Fruit fly (Drosophila melanogaster): ENCODE data around the gene Osi22.

Osi22 gene

dm6 chr3R:13319873-13320272 lies 29.4 kb downstream of the Osi22 start (continued):
- TF ChIP-seq yki (optimal IDR thresholded peaks at IDR 0.05) (no peak), Meics (GFP tag; optimal IDR thresholded peaks at IDR 0.05) (peak; percentile 31), unpg (GFP tag; optimal IDR thresholded peaks at IDR 0.05) (no peak), CG11398 (GFP tag; optimal IDR thresholded peaks at IDR 0.05) (no peak), CG8388 (GFP tag; optimal IDR thresholded peaks at IDR 0.05) (no peak), CG1603 (tag; optimal IDR thresholded peaks at IDR 0.05) (no peak), z (GFP tag; IDR thresholded peaks at IDR 0.05) (peak; percentile 51; the same call in 1 of the 3 replicates), D19B (GFP tag; optimal IDR thresholded peaks at IDR 0.05) (no peak), NFAT (GFP tag; IDR thresholded peaks at IDR 0.05) (no peak), Fer2 (tag; optimal IDR thresholded peaks at IDR 0.05) (no peak), trem (tag; optimal IDR thresholded peaks at IDR 0.05) (no peak), MESR4 (GFP tag; optimal IDR thresholded peaks at IDR 0.05) (no peak), CG10274 (GFP tag; optimal IDR thresholded peaks at IDR 0.05) (no peak), CG7839 (tag; optimal IDR thresholded peaks at IDR 0.05) (peak; percentile 39), peb (GFP tag; IDR thresholded peaks at IDR 0.05) (0 out of 2 replicates have a peak, but pooled peaks have one; percentile 11), CG32767 (GFP tag; IDR thresholded peaks at IDR 0.05) (0 out of 2 replicates have a peak, but pooled peaks have one; percentile 39), Usf (GFP tag; optimal IDR thresholded peaks at IDR 0.05) (no peak), her (GFP tag; optimal IDR thresholded peaks at IDR 0.05) (no peak), CG15514 (GFP tag; optimal IDR thresholded peaks at IDR 0.05) (no peak), CG12236 (GFP tag; optimal IDR thresholded peaks at IDR 0.05) (no peak), fu2 (GFP tag; optimal IDR thresholded peaks at IDR 0.05) (no peak), CG8765 (GFP tag; IDR thresholded peaks at IDR 0.05) (no peak), CG9932 (GFP tag; IDR thresholded peaks at IDR 0.05) (no peak), CG10565 (GFP tag; optimal IDR thresholded peaks at IDR 0.05) (no peak), YL-1 (GFP tag; optimal IDR thresholded peaks at IDR 0.05) (no peak), org-1 (GFP tag; optimal IDR thresholded peaks at IDR 0.05) (no peak), CG14860 (GFP tag; IDR thresholded peaks at IDR 0.05; ENCODE audit: partially characterized antibody) (no peak), CG10366 (GFP tag; IDR thresholded peaks at IDR 0.05) (no peak), maf-S (GFP tag; optimal IDR thresholded peaks at IDR 0.05) (no peak), Hr3 (GFP tag; optimal IDR thresholded peaks at IDR 0.05) (no peak), CG1529 (GFP tag; optimal IDR thresholded peaks at IDR 0.05) (no peak), emc (GFP tag; optimal IDR thresholded peaks at IDR 0.05) (no peak), gcm (GFP tag; optimal IDR thresholded peaks at IDR 0.05) (no peak), CG5245 (GFP tag; optimal IDR thresholded peaks at IDR 0.05) (no peak), pros (GFP tag; optimal IDR thresholded peaks at IDR 0.05) (no peak), Kr (GFP tag; optimal IDR thresholded peaks at IDR 0.05) (no peak), Bdp1 (GFP tag; optimal IDR thresholded peaks at IDR 0.05) (no peak), ap (GFP tag; IDR thresholded peaks at IDR 0.05) (no peak), CG1647 (GFP tag; optimal IDR thresholded peaks at IDR 0.05) (no peak), prd (optimal IDR thresholded peaks at IDR 0.05) (no peak), prd (GFP tag; IDR thresholded peaks at IDR 0.05) (no peak; the same call in 2 of the 3 replicates), odd (GFP tag; optimal IDR thresholded peaks at IDR 0.05) (peak; percentile 29), CG5953 (GFP tag; IDR thresholded peaks at IDR 0.05) (no peak), CG17912 (GFP tag; optimal IDR thresholded peaks at IDR 0.05) (peak; percentile 8), CG30020 (tag; optimal IDR thresholded peaks at IDR 0.05) (no peak), Aef1 (GFP tag; IDR thresholded peaks at IDR 0.05) (no peak), ewg (GFP tag; optimal IDR thresholded peaks at IDR 0.05) (peak; percentile 7), CG12942 (GFP tag; optimal IDR thresholded peaks at IDR 0.05) (no peak), CG4404 (GFP tag; IDR thresholded peaks at IDR 0.05) (no peak), NfI (GFP tag; optimal IDR thresholded peaks at IDR 0.05) (peak; percentile 66), ase (GFP tag; IDR thresholded peaks at IDR 0.05) (no peak), CG10209 (GFP tag; optimal IDR thresholded peaks at IDR 0.05) (peak; percentile 5), Deaf1 (tag; optimal IDR thresholded peaks at IDR 0.05) (no peak)

All from whole organism, embryonic.